Fruit fly (Drosophila melanogaster): ENCODE data around the gene wake.

DNA sequence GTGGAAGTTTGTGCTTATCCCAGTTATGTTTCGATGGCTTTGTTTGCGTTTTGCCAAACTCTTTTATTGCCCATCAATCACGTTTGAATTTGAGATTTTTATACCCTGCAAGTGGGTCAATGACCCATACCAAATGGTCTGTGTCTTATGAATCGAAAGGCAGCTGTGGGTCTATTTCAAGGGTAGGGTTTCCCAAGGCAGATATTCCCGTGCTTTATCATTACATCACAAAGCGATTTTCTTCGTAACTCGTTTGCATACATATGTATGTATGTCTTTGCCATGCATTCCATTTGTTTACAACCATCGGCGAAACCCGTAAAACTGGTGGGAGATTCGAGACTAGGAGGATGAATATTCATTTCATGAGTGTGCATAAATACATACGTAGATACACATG, 35.8 kb downstream of the wake start:
- TF ChIP-seq CG8478 (optimal IDR thresholded peaks at IDR 0.05): no peak
- TF ChIP-seq CTCF (optimal IDR thresholded peaks at IDR 0.05): no peak
